Worm (Caenorhabditis elegans): Measurements from ENCODE around the gene sre-45.

DNA sequence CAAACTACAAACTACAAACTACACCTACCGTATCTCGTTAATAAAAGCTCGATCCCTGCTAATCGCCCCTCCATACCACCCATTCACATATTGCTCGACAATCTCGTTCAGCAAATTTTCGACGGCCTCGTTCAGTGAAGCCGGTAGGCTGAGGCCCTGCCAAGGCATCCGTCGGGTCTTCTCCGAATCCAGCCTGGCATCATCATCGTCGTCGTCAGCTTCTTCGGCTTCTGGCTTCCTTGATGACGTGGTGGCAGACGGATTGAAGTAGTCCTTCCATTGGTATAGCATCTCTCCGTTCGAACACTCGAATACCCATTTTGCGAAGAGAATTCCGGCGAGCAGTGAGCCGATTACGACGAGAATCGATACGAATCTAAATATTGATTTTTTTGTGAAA lies 13.0 kb downstream of the sre-45 start:
- no peak for TF ChIP-seq dao-5 (tag; optimal IDR thresholded peaks at IDR 0.05)
- no peak for TF ChIP-seq W03F9.2 (tag; optimal IDR thresholded peaks at IDR 0.05)
- TF ChIP-seq him-1 (tag; optimal IDR thresholded peaks at IDR 0.05) = no peak

Data from whole organism, L4/young adult.